Worm (Caenorhabditis elegans) whole organism, L3 larva: ENCODE measurements around the gene par-3.

ENCODE experiments used
- ceh-82 ChIP-seq: fragments of 150-350 bp; optimal IDR thresholded peaks from 2 replicates; lab custom pipeline; 2014; ENCODE audit warnings: missing biosample characterization, missing genetic modification characterization
- elt-3 ChIP-seq, 3 experiments: fragments of 150-350 bp in 1 of 3; sonication (generic microtip) in 2 of 3; optimal IDR thresholded peaks; 2 replicates in 2 of 3; 4 replicates in 1 of 3; lab custom pipeline; 2014 to 2017; ENCODE audit warnings: missing biosample characterization in 3 of 3, missing genetic modification characterization in 3 of 3
- nhr-25 ChIP-seq: sonication (generic microtip); optimal IDR thresholded peaks from 2 replicates; lab custom pipeline; 2017; ENCODE audit warnings: missing biosample characterization, missing genetic modification characterization
- skn-1 ChIP-seq: fragments of 150-350 bp; optimal IDR thresholded peaks from 2 replicates; lab custom pipeline; 2014; ENCODE audit warnings: missing biosample characterization, missing genetic modification characterization

DNA sequence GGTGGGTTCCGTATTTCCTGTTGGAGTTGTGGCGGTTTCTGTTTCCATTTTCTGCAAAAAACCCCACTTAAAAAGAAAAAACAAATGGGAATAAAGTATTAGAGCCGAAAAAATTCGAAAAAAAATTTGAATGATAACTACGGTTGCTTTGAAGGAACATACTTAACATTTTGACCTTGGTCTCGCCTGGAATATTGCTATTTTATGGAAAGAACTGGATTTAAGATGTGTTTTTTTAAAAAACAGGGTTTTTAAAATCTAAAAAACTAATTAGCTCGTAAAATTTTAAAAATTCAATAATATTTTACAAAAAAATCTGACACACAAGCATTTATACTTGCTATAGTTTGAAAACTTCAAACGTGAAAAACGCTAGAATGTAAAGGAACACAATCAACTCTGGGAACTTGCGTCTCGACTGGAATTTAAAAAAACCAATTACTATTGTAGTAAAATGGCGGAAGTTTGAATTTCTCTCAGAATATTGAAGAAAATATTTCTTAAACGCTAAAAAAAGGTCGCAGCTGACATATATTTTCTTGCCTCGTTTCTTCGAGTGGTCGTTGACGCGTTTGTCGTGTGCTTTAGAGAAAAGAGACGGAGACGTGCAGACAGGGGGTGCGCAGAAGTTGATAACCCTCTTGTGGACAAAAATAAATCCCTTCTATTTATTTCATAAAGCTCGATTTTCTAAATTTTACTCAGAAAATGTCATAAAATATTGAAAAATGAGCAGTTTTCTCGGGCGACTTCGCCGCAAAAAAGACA, 34.1 kb downstream of the par-3 start, which contains the start of the genes lgg-3 and rgs-5:
- TF ChIP-seq nhr-25 (tag; lab: Kevin White, UChicago): no peak
- no peak for TF ChIP-seq skn-1
- TF ChIP-seq ceh-82 (tag; lab: Kevin White, UChicago): no peak
- no peak for TF ChIP-seq elt-3 (tag; optimal IDR thresholded peaks at IDR 0.05; lab: Kevin White, UChicago)
